Worm (Caenorhabditis elegans) whole organism, L1 larva: ENCODE data around the gene B0303.4.
A peak's percentile ranks its signal among the peaks of the same experiment; 100 is the strongest.

Experiments
- C16A3.4 ChIP-seq: fragments of 150-350 bp; optimal IDR thresholded peaks from 2 replicates; lab custom pipeline; 2014; ENCODE audit warnings: missing biosample characterization, missing genetic modification characterization
- C34B4.2 ChIP-seq: sonication (generic microtip); optimal IDR thresholded peaks from 2 replicates; lab custom pipeline; 2017; ENCODE audit warnings: mild to moderate bottlenecking, missing genetic modification characterization, missing compliant biosample characterization
- F16B12.6 ChIP-seq: fragments of 150-350 bp; optimal IDR thresholded peaks from 2 replicates; lab custom pipeline; 2014; ENCODE audit warnings: missing biosample characterization, missing genetic modification characterization
- aha-1 ChIP-seq: fragments of 150-350 bp; optimal IDR thresholded peaks from 2 replicates; lab custom pipeline; 2014; ENCODE audit warnings: missing biosample characterization, missing genetic modification characterization
- alr-1 ChIP-seq: fragments of 200-800 bp; sonication (Bioruptor generic); optimal IDR thresholded peaks from 2 replicates; lab custom pipeline; 2018; ENCODE audit warnings: borderline replicate concordance, mild to moderate bottlenecking, missing genetic modification characterization, missing compliant biosample characterization
- aly-2 ChIP-seq: fragments of 150-350 bp; optimal IDR thresholded peaks from 2 replicates; lab custom pipeline; 2014; ENCODE audit warnings: missing biosample characterization, missing genetic modification characterization
- ceh-63 ChIP-seq: fragments of 200-800 bp; sonication (Bioruptor generic); optimal IDR thresholded peaks from 2 replicates; lab custom pipeline; 2018; ENCODE audit warnings: mild to moderate bottlenecking, missing genetic modification characterization, missing compliant biosample characterization
- ceh-8 ChIP-seq: fragments of 200-800 bp; sonication (Bioruptor generic); optimal IDR thresholded peaks from 2 replicates; lab custom pipeline; 2018; ENCODE audit warnings: mild to moderate bottlenecking, missing genetic modification characterization, moderate library complexity, missing compliant biosample characterization
- ceh-88 ChIP-seq: fragments of 200-800 bp; sonication (Bioruptor generic); IDR thresholded peaks from 2 replicates; pipeline ENCODE4 v1.3.6; 2022; ENCODE audit warnings: missing genetic modification characterization, missing compliant biosample characterization
- ces-1 ChIP-seq: fragments of 150-350 bp; optimal IDR thresholded peaks from 2 replicates; lab custom pipeline; 2014; ENCODE audit warnings: missing biosample characterization, missing genetic modification reagents, missing genetic modification characterization
- dsc-1 ChIP-seq: sonication (generic microtip); optimal IDR thresholded peaks from 2 replicates; lab custom pipeline; 2016; ENCODE audit warnings: mild to moderate bottlenecking, missing genetic modification characterization, missing compliant biosample characterization
- efl-3 ChIP-seq: fragments of 200-800 bp; sonication (Bioruptor generic); optimal IDR thresholded peaks from 2 replicates; lab custom pipeline; 2018; ENCODE audit warnings: mild to moderate bottlenecking, missing genetic modification characterization, missing compliant biosample characterization
- egl-27 ChIP-seq, 2 experiments: fragments of 150-350 bp in 1 of 2; sonication (generic microtip); optimal IDR thresholded peaks; 3 replicates each; lab custom pipeline; 2017 to 2018; ENCODE audit warnings: missing biosample characterization in 2 of 2, missing genetic modification characterization in 2 of 2, missing genetic modification reagents in 2 of 2
- elt-2 ChIP-seq: sonication (generic microtip); optimal IDR thresholded peaks from 2 replicates; lab custom pipeline; 2016; ENCODE audit warnings: missing genetic modification characterization, mild to moderate bottlenecking, inconsistent platforms, missing compliant biosample characterization, missing genetic modification reagents
- elt-3 ChIP-seq, 6 experiments: fragments of 150-350 bp in 1 of 6; sonication (generic microtip); optimal IDR thresholded peaks; 2 replicates each; lab custom pipeline; 2017 to 2018; ENCODE audit warnings: missing biosample characterization in 6 of 6, missing genetic modification characterization in 6 of 6, inconsistent platforms in 1 of 6
- ets-5 ChIP-seq: fragments of 200-800 bp; sonication (Bioruptor generic); IDR thresholded peaks from 2 replicates; pipeline ENCODE4 v1.3.6; 2022; ENCODE audit warnings: missing genetic modification characterization, missing compliant biosample characterization
- fkh-10 ChIP-seq: sonication (generic microtip); optimal IDR thresholded peaks from 2 replicates; lab custom pipeline; 2017; ENCODE audit warnings: missing biosample characterization, missing genetic modification reagents, missing genetic modification characterization
- fkh-4 ChIP-seq: sonication (generic microtip); optimal IDR thresholded peaks from 2 replicates; lab custom pipeline; 2016; ENCODE audit warnings: missing compliant biosample characterization, missing genetic modification characterization, borderline replicate concordance
- fkh-8 ChIP-seq: sonication (generic microtip); optimal IDR thresholded peaks from 2 replicates; lab custom pipeline; 2016; ENCODE audit warnings: mild to moderate bottlenecking, missing genetic modification characterization, missing compliant biosample characterization
- fos-1 ChIP-seq: fragments of 150-350 bp; optimal IDR thresholded peaks from 2 replicates; lab custom pipeline; 2014; ENCODE audit warnings: missing biosample characterization, missing genetic modification characterization
- hlh-4 ChIP-seq: sonication (generic microtip); optimal IDR thresholded peaks from 2 replicates; lab custom pipeline; 2016; ENCODE audit warnings: mild to moderate bottlenecking, missing genetic modification characterization, missing compliant biosample characterization
- jun-1 ChIP-seq: fragments of 150-350 bp; optimal IDR thresholded peaks from 2 replicates; lab custom pipeline; 2014; ENCODE audit warnings: missing biosample characterization, missing genetic modification reagents, missing genetic modification characterization
- lin-13 ChIP-seq: fragments of 150-350 bp; optimal IDR thresholded peaks from 2 replicates; lab custom pipeline; 2014; ENCODE audit warnings: missing biosample characterization, missing genetic modification reagents, missing genetic modification characterization
- lin-14 ChIP-seq: fragments of 200-800 bp; sonication (Bioruptor generic); optimal IDR thresholded peaks from 2 replicates; lab custom pipeline; 2018; ENCODE audit warnings: mild to moderate bottlenecking, missing genetic modification characterization, moderate library complexity, missing compliant biosample characterization
- lin-15B ChIP-seq: fragments of 150-350 bp; sonication (generic microtip); optimal IDR thresholded peaks from 3 replicates; lab custom pipeline; 2014; ENCODE audit warnings: missing biosample characterization, missing genetic modification characterization
- lin-35 ChIP-seq, 2 experiments: fragments of 150-350 bp; optimal IDR thresholded peaks; 2 replicates each; lab custom pipeline; 2014; ENCODE audit warnings: missing biosample characterization in 2 of 2, missing genetic modification characterization in 2 of 2, missing genetic modification reagents in 2 of 2
- lin-39 ChIP-seq: fragments of 150-350 bp; optimal IDR thresholded peaks from 2 replicates; lab custom pipeline; 2014; ENCODE audit warnings: missing biosample characterization, missing genetic modification reagents, missing genetic modification characterization
- lsy-2 ChIP-seq, 2 experiments: fragments of 150-350 bp; optimal IDR thresholded peaks; 2 replicates each; lab custom pipeline; 2014; ENCODE audit warnings: missing biosample characterization in 2 of 2, missing genetic modification characterization in 2 of 2
- mab-9 ChIP-seq: fragments of 200-800 bp; sonication (Bioruptor generic); IDR thresholded peaks from 2 replicates; pipeline ENCODE4 v1.3.6; 2022; ENCODE audit warnings: missing genetic modification reagents, missing genetic modification characterization, missing compliant biosample characterization
- mef-2 ChIP-seq: fragments of 150-350 bp; optimal IDR thresholded peaks from 2 replicates; lab custom pipeline; 2014; ENCODE audit warnings: missing biosample characterization, missing genetic modification characterization
- nhr-11 ChIP-seq: fragments of 150-350 bp; optimal IDR thresholded peaks from 2 replicates; lab custom pipeline; 2014; ENCODE audit warnings: missing biosample characterization, missing genetic modification characterization
- nhr-12 ChIP-seq: sonication (generic microtip); optimal IDR thresholded peaks from 2 replicates; lab custom pipeline; 2017; ENCODE audit warnings: missing biosample characterization, missing genetic modification characterization
- nhr-19 ChIP-seq: fragments of 200-800 bp; sonication (Bioruptor generic); conservative IDR thresholded peaks from 2 replicates; pipeline ENCODE4 v1.3.6; 2022; ENCODE audit warnings: missing genetic modification characterization, missing compliant biosample characterization
- nhr-71 ChIP-seq: sonication (generic microtip); optimal IDR thresholded peaks from 2 replicates; lab custom pipeline; 2016; ENCODE audit warnings: mild to moderate bottlenecking, missing genetic modification characterization, moderate library complexity, missing compliant biosample characterization
- nhr-84 ChIP-seq: sonication (generic microtip); optimal IDR thresholded peaks from 2 replicates; lab custom pipeline; 2017; ENCODE audit warnings: missing biosample characterization, missing genetic modification characterization
- pag-3 ChIP-seq: sonication (generic microtip); optimal IDR thresholded peaks from 2 replicates; lab custom pipeline; 2017; ENCODE audit warnings: missing genetic modification characterization, mild to moderate bottlenecking, missing compliant biosample characterization, antibody characterized with exemption, borderline replicate concordance; ENCODE audit not compliant: insufficient read depth
- pqm-1 ChIP-seq: sonication (generic microtip); optimal IDR thresholded peaks from 3 replicates; lab custom pipeline; 2017; ENCODE audit warnings: missing biosample characterization, missing genetic modification characterization
- skn-1 ChIP-seq: fragments of 150-350 bp; optimal IDR thresholded peaks from 2 replicates; lab custom pipeline; 2014; ENCODE audit warnings: missing biosample characterization, missing genetic modification characterization
- snpc-4 ChIP-seq: fragments of 150-350 bp; optimal IDR thresholded peaks from 2 replicates; lab custom pipeline; 2014; ENCODE audit warnings: missing biosample characterization, missing genetic modification characterization
- sptf-1 ChIP-seq: fragments of 150-350 bp; optimal IDR thresholded peaks from 2 replicates; lab custom pipeline; 2014; ENCODE audit warnings: missing biosample characterization, missing genetic modification characterization
- tlp-1 ChIP-seq: fragments of 150-350 bp; optimal IDR thresholded peaks from 2 replicates; lab custom pipeline; 2014; ENCODE audit warnings: missing biosample characterization, missing genetic modification characterization
- unc-30 ChIP-seq: sonication (generic microtip); optimal IDR thresholded peaks from 2 replicates; lab custom pipeline; 2017; ENCODE audit warnings: missing biosample characterization, missing genetic modification characterization
- unc-86 ChIP-seq: sonication (generic microtip); optimal IDR thresholded peaks from 2 replicates; lab custom pipeline; 2016; ENCODE audit warnings: missing genetic modification characterization, missing compliant biosample characterization
- vab-15 ChIP-seq: sonication (generic microtip); optimal IDR thresholded peaks from 2 replicates; lab custom pipeline; 2017; ENCODE audit warnings: missing genotype, mild to moderate bottlenecking, missing genetic modification characterization, missing compliant biosample characterization
- zag-1 ChIP-seq: fragments of 150-350 bp; optimal IDR thresholded peaks from 2 replicates; lab custom pipeline; 2014; ENCODE audit warnings: missing biosample characterization, missing genetic modification characterization

Gene B0303.4

ce11 chrIII:8688438-8688946 is 1.2 kb upstream of the B0303.4 start, which contains the start of gene hadb-1 (continued):
- no peak for TF ChIP-seq ets-5 (GFP tag; lab: Robert Waterston, UW)
- TF ChIP-seq fkh-4 (tag; lab: Kevin White, UChicago): no peak
- no peak for TF ChIP-seq mab-9
- no peak for TF ChIP-seq aly-2
- TF ChIP-seq egl-27 (tag; optimal IDR thresholded peaks at IDR 0.05; lab: Kevin White, UChicago): no peak
- no peak for TF ChIP-seq efl-3 (GFP tag; lab: Kevin White, UChicago)
- TF ChIP-seq lin-35 (GFP tag; optimal IDR thresholded peaks at IDR 0.05; lab: Kevin White, UChicago): peak in 1 of 2 experiments; percentile 28
- TF ChIP-seq hlh-4: no peak
- TF ChIP-seq fos-1 (tag; lab: Kevin White, UChicago): no peak
- no peak for TF ChIP-seq fkh-10 (GFP tag; lab: Kevin White, UChicago)
- TF ChIP-seq lsy-2 (tag; optimal IDR thresholded peaks at IDR 0.05; lab: Kevin White, UChicago): no peak
- no peak for TF ChIP-seq unc-86 (tag; lab: Kevin White, UChicago)
- no peak for TF ChIP-seq ces-1 (GFP tag; lab: Kevin White, UChicago)
- TF ChIP-seq lin-39 (tag; lab: Kevin White, UChicago): no peak
- no peak for TF ChIP-seq mef-2 (tag; lab: Kevin White, UChicago)
- no peak for TF ChIP-seq lin-13 (GFP tag; lab: Kevin White, UChicago)
- TF ChIP-seq elt-2 (tag; lab: Kevin White, UChicago): no peak

- TF ChIP-seq nhr-12 (tag; lab: Kevin White, UChicago): no peak
- no peak for TF ChIP-seq snpc-4 (tag; lab: Kevin White, UChicago)
- TF ChIP-seq pag-3 (tag; lab: Kevin White, UChicago): no peak
- no peak for TF ChIP-seq sptf-1 (tag; lab: Kevin White, UChicago)
- TF ChIP-seq tlp-1: no peak
- TF ChIP-seq skn-1 (tag; lab: Kevin White, UChicago): no peak
- TF ChIP-seq dsc-1 (tag; lab: Kevin White, UChicago): no peak
- no peak for TF ChIP-seq unc-30
- no peak for TF ChIP-seq nhr-19 (GFP tag; lab: Robert Waterston, UW)
- no peak for TF ChIP-seq nhr-11 (tag; lab: Kevin White, UChicago)
- TF ChIP-seq F16B12.6 (tag; lab: Kevin White, UChicago): no peak
- TF ChIP-seq pqm-1 (tag; lab: Kevin White, UChicago): no peak
- TF ChIP-seq hlh-4: no peak
- TF ChIP-seq jun-1: no peak
- no peak for TF ChIP-seq nhr-71 (tag; lab: Kevin White, UChicago)
- no peak for TF ChIP-seq alr-1 (tag; lab: Kevin White, UChicago)
These were observed 507 bp upstream of the B0303.4 start for ce11 chrIII:8689143-8689542.

ce11 chrIII:8693322-8693721 is 3.7 kb downstream of the B0303.4 start, which contains the start of gene B0303.7:
Gene B0303.7 (plus strand): TSS chrIII:8693622.
- no peak for TF ChIP-seq nhr-84 (tag; lab: Kevin White, UChicago)
- no peak for TF ChIP-seq vab-15
- TF ChIP-seq aha-1 (tag; lab: Kevin White, UChicago): no peak
- no peak for TF ChIP-seq ceh-63 (GFP tag; lab: Kevin White, UChicago)
- TF ChIP-seq jun-1: no peak
- TF ChIP-seq nhr-11 (tag; lab: Kevin White, UChicago): no peak
- TF ChIP-seq C34B4.2 (tag; lab: Kevin White, UChicago): no peak
- TF ChIP-seq lin-14 (GFP tag; lab: Kevin White, UChicago): no peak
- no peak for TF ChIP-seq C16A3.4 (tag; lab: Kevin White, UChicago)
- no peak for TF ChIP-seq ets-5 (GFP tag; lab: Robert Waterston, UW)
- no peak for TF ChIP-seq ceh-88
- no peak for TF ChIP-seq snpc-4 (tag; lab: Kevin White, UChicago)
- TF ChIP-seq lin-15B (tag; lab: Kevin White, UChicago): no peak
- no peak for TF ChIP-seq fkh-8 (tag; lab: Kevin White, UChicago)
- TF ChIP-seq elt-3 (tag; optimal IDR thresholded peaks at IDR 0.05; lab: Kevin White, UChicago): no peak
- no peak for TF ChIP-seq zag-1 (tag; lab: Kevin White, UChicago)
- TF ChIP-seq ceh-8 (GFP tag; lab: Kevin White, UChicago): no peak
- TF ChIP-seq, all 84 proteins: peak for 0
